Fruit fly (Drosophila melanogaster) whole organism, embryonic: Measurements from ENCODE around the gene Pi4KIIalpha.

ENCODE experiments used
- Aef1 ChIP-seq: fragments of 200-800 bp; sonication (Bioruptor generic); IDR thresholded peaks from 3 replicates; pipeline ENCODE4 v1.3.6; 2022; ENCODE audit warnings: missing biosample characterization, missing genetic modification characterization
- BEAF-32 ChIP-seq: fragments of 200-800 bp; sonication (Bioruptor generic); optimal IDR thresholded peaks from 3 replicates; lab custom pipeline; 2017; ENCODE audit warnings: missing biosample characterization, missing genetic modification characterization, mild to moderate bottlenecking, moderate library complexity, missing genetic modification reagents
- Bgb ChIP-seq: fragments of 200-800 bp; sonication (Bioruptor generic); IDR thresholded peaks from 2 replicates; pipeline ENCODE4 v1.3.6; 2022; ENCODE audit warnings: missing biosample characterization, missing genetic modification characterization; ENCODE audit not compliant: partially characterized antibody
- BtbVII ChIP-seq: fragments of 200-800 bp; sonication (Bioruptor generic); optimal IDR thresholded peaks from 3 replicates; lab custom pipeline; 2017; ENCODE audit warnings: missing biosample characterization, mild to moderate bottlenecking, missing genetic modification characterization
- CG11093 ChIP-seq: fragments of 200-800 bp; sonication (Bioruptor generic); IDR thresholded peaks from 3 replicates; pipeline ENCODE4 v1.3.6; 2022; ENCODE audit warnings: missing biosample characterization, missing genetic modification characterization
- CG12744 ChIP-seq: fragments of 200-800 bp; sonication (Bioruptor generic); optimal IDR thresholded peaks from 2 replicates; lab custom pipeline; 2016; ENCODE audit warnings: missing biosample characterization, missing genetic modification characterization
- CG12769 ChIP-seq: fragments of 200-800 bp; sonication (Bioruptor generic); optimal IDR thresholded peaks from 2 replicates; lab custom pipeline; 2019; ENCODE audit warnings: missing biosample characterization, mild to moderate bottlenecking, missing genetic modification characterization, moderate library complexity
- CG13123 ChIP-seq: fragments of 200-800 bp; sonication (Bioruptor generic); optimal IDR thresholded peaks from 2 replicates; lab custom pipeline; 2016; ENCODE audit warnings: missing biosample characterization, missing genetic modification characterization
- CG1529 ChIP-seq: fragments of 200-800 bp; sonication (Bioruptor generic); optimal IDR thresholded peaks from 3 replicates; lab custom pipeline; 2018; ENCODE audit warnings: missing biosample characterization, missing genetic modification characterization
- CG17328 ChIP-seq: fragments of 200-800 bp; sonication (Bioruptor generic); IDR thresholded peaks from 2 replicates; pipeline ENCODE4 v1.3.6; 2022; ENCODE audit warnings: missing biosample characterization, missing genetic modification characterization
- CG17361 ChIP-seq: fragments of 200-800 bp; sonication (Bioruptor generic); IDR thresholded peaks from 3 replicates; pipeline ENCODE4 v1.3.6; 2022; ENCODE audit warnings: missing biosample characterization, missing genetic modification characterization
- CG17385 ChIP-seq: fragments of 200-800 bp; sonication (Bioruptor generic); optimal IDR thresholded peaks from 3 replicates; lab custom pipeline; 2018; ENCODE audit warnings: missing biosample characterization, mild to moderate bottlenecking, missing genetic modification characterization
- CG2116 ChIP-seq: fragments of 200-800 bp; sonication (Bioruptor generic); optimal IDR thresholded peaks from 3 replicates; lab custom pipeline; 2018; ENCODE audit warnings: missing biosample characterization, mild to moderate bottlenecking, missing genetic modification characterization
- CG33557 ChIP-seq: fragments of 200-800 bp; sonication (Bioruptor generic); optimal IDR thresholded peaks from 2 replicates; lab custom pipeline; 2019; ENCODE audit warnings: missing biosample characterization, mild to moderate bottlenecking, missing genetic modification characterization, moderate library complexity
- CG34422 ChIP-seq: fragments of 200-800 bp; sonication (Bioruptor generic); IDR thresholded peaks from 3 replicates; pipeline ENCODE4 v1.3.6; 2022; ENCODE audit warnings: missing biosample characterization, missing genetic modification characterization
- CG6254 ChIP-seq: fragments of 200-800 bp; sonication (Bioruptor generic); optimal IDR thresholded peaks from 3 replicates; lab custom pipeline; 2017; ENCODE audit warnings: mild to moderate bottlenecking, missing biosample characterization, missing genetic modification reagents, missing genetic modification characterization
- CG7987 ChIP-seq: fragments of 200-800 bp; sonication (Bioruptor generic); optimal IDR thresholded peaks from 2 replicates; lab custom pipeline; 2018; ENCODE audit warnings: missing biosample characterization, mild to moderate bottlenecking, missing genetic modification characterization, moderate library complexity
- CG8281 ChIP-seq: fragments of 200-800 bp; sonication (Bioruptor generic); optimal IDR thresholded peaks from 2 replicates; lab custom pipeline; 2018; ENCODE audit warnings: missing biosample characterization, mild to moderate bottlenecking, missing genetic modification characterization, moderate library complexity
- Dbx ChIP-seq: fragments of 200-800 bp; sonication (Bioruptor generic); IDR thresholded peaks from 3 replicates; pipeline ENCODE4 v1.3.6; 2022; ENCODE audit warnings: missing biosample characterization, missing genetic modification characterization
- Deaf1 ChIP-seq: fragments of 200-800 bp; optimal IDR thresholded peaks from 3 replicates; lab custom pipeline; 2019; ENCODE audit warnings: missing biosample characterization, mild to moderate bottlenecking, missing genetic modification characterization, moderate library complexity
- Dfd ChIP-seq, 2 experiments: fragments of >200 bp; optimal IDR thresholded peaks; 2 replicates each; lab custom pipeline; 2017; ENCODE audit warnings: missing biosample characterization in 2 of 2, missing genetic modification characterization in 2 of 2
- Dp ChIP-seq: fragments of 200-800 bp; sonication (Bioruptor generic); optimal IDR thresholded peaks from 2 replicates; lab custom pipeline; 2018; ENCODE audit warnings: missing biosample characterization, mild to moderate bottlenecking, missing genetic modification characterization, moderate library complexity
- Eip74EF ChIP-seq, 2 experiments: fragments of 200-800 bp in 1 of 2; fragments of >200 bp in 1 of 2; sonication (Bioruptor generic) in 1 of 2; optimal IDR thresholded peaks; 2 replicates each; lab custom pipeline; 2017 to 2019; ENCODE audit warnings: missing biosample characterization in 2 of 2, missing genetic modification characterization in 2 of 2, mild to moderate bottlenecking in 1 of 2, moderate library complexity in 1 of 2
- Gug ChIP-seq: fragments of 200-800 bp; sonication (Bioruptor generic); IDR thresholded peaks from 4 replicates; pipeline ENCODE4 v1.3.6; 2022; ENCODE audit warnings: missing biosample characterization, missing genetic modification characterization
- Myb ChIP-seq: fragments of 200-800 bp; sonication (Bioruptor generic); optimal IDR thresholded peaks from 2 replicates; lab custom pipeline; 2016; ENCODE audit warnings: missing biosample characterization, missing genetic modification characterization
- NFAT ChIP-seq: fragments of 200-800 bp; sonication (Bioruptor generic); IDR thresholded peaks from 2 replicates; pipeline ENCODE4 v1.3.6; 2022; ENCODE audit warnings: missing biosample characterization, missing genetic modification characterization
- Sin3A ChIP-seq: fragments of >200 bp; optimal IDR thresholded peaks from 2 replicates; lab custom pipeline; 2018
- Trl ChIP-seq, 3 experiments: fragments of >200 bp in 2 of 3; fragments of 200-800 bp in 1 of 3; sonication (Bioruptor generic) in 1 of 3; optimal IDR thresholded peaks; 2 replicates in 1 of 3; 3 replicates in 2 of 3; lab custom pipeline; 2016 to 2017; ENCODE audit warnings: missing biosample characterization in 1 of 3, missing genetic modification characterization in 1 of 3
- bbx ChIP-seq: fragments of 200-800 bp; sonication (Bioruptor generic); IDR thresholded peaks from 2 replicates; pipeline ENCODE4 v1.3.6; 2022; ENCODE audit warnings: missing biosample characterization, missing genetic modification characterization; ENCODE audit not compliant: partially characterized antibody
- ci ChIP-seq: fragments of 200-800 bp; sonication (Bioruptor generic); IDR thresholded peaks from 3 replicates; pipeline ENCODE4 v1.3.6; 2022; ENCODE audit warnings: missing biosample characterization, missing genetic modification characterization
- crol ChIP-seq: fragments of 200-800 bp; sonication (Bioruptor generic); IDR thresholded peaks from 2 replicates; pipeline ENCODE4 v1.3.6; 2022; ENCODE audit warnings: missing biosample characterization, missing genetic modification characterization
- dati ChIP-seq: fragments of 200-800 bp; sonication (Bioruptor generic); IDR thresholded peaks from 2 replicates; pipeline ENCODE4 v1.3.6; 2022; ENCODE audit warnings: missing biosample characterization, missing genetic modification characterization
- en ChIP-seq: fragments of 200-800 bp; sonication (Bioruptor generic); optimal IDR thresholded peaks from 2 replicates; lab custom pipeline; 2016; ENCODE audit warnings: missing biosample characterization, missing genetic modification characterization
- ftz-f1 ChIP-seq: fragments of 200-800 bp; sonication (Bioruptor generic); optimal IDR thresholded peaks from 2 replicates; lab custom pipeline; 2016; ENCODE audit warnings: missing biosample characterization, missing genetic modification characterization
- gce ChIP-seq: fragments of 200-800 bp; sonication (Bioruptor generic); IDR thresholded peaks from 3 replicates; pipeline ENCODE4 v1.3.6; 2022; ENCODE audit warnings: missing biosample characterization, missing genetic modification characterization
- jigr1 ChIP-seq: fragments of 200-800 bp; sonication (Bioruptor generic); IDR thresholded peaks from 3 replicates; pipeline ENCODE4 v1.3.6; 2022; ENCODE audit warnings: missing biosample characterization, missing genetic modification characterization
- kah ChIP-seq: fragments of 200-800 bp; sonication (Bioruptor generic); optimal IDR thresholded peaks from 2 replicates; lab custom pipeline; 2018; ENCODE audit warnings: missing biosample characterization, mild to moderate bottlenecking, missing genetic modification characterization
- klu ChIP-seq: fragments of 200-800 bp; sonication (Bioruptor generic); IDR thresholded peaks from 2 replicates; pipeline ENCODE4 v1.3.6; 2022; ENCODE audit warnings: missing biosample characterization, missing genetic modification characterization
- odd ChIP-seq: fragments of 200-800 bp; sonication (Bioruptor generic); optimal IDR thresholded peaks from 2 replicates; lab custom pipeline; 2017; ENCODE audit warnings: missing biosample characterization, mild to moderate bottlenecking, missing genetic modification characterization
- onecut ChIP-seq: fragments of 200-800 bp; sonication (Bioruptor generic); IDR thresholded peaks from 2 replicates; pipeline ENCODE4 v1.3.6; 2022; ENCODE audit warnings: missing biosample characterization, missing genetic modification characterization
- scrt ChIP-seq: fragments of 200-800 bp; sonication (Bioruptor generic); optimal IDR thresholded peaks from 2 replicates; lab custom pipeline; 2018; ENCODE audit warnings: missing biosample characterization, mild to moderate bottlenecking, missing genetic modification characterization, moderate library complexity
- sens ChIP-seq: fragments of 200-800 bp; sonication (Bioruptor generic); peaks from one replicate; lab custom pipeline; 2016; ENCODE audit warnings: missing biosample characterization, missing genetic modification characterization
- stc ChIP-seq: fragments of 200-800 bp; sonication (Bioruptor generic); IDR thresholded peaks from 2 replicates; pipeline ENCODE4 v1.3.6; 2022; ENCODE audit warnings: missing biosample characterization, missing genetic modification characterization
- sug ChIP-seq: fragments of 200-800 bp; optimal IDR thresholded peaks from 2 replicates; lab custom pipeline; 2019; ENCODE audit warnings: missing biosample characterization, mild to moderate bottlenecking, missing genetic modification characterization, moderate library complexity
- tna ChIP-seq: fragments of 200-800 bp; sonication (Bioruptor generic); IDR thresholded peaks from 2 replicates; pipeline ENCODE4 v1.3.6; 2022; ENCODE audit warnings: missing biosample characterization, missing genetic modification characterization; ENCODE audit not compliant: partially characterized antibody
- vfl ChIP-seq: fragments of 200-800 bp; sonication (Bioruptor generic); optimal IDR thresholded peaks from 2 replicates; lab custom pipeline; 2016; ENCODE audit warnings: missing biosample characterization, missing genetic modification characterization
- vnd ChIP-seq: fragments of 200-800 bp; sonication (Bioruptor generic); IDR thresholded peaks from 3 replicates; pipeline ENCODE4 v1.3.6; 2022; ENCODE audit warnings: missing biosample characterization, missing genetic modification characterization; ENCODE audit not compliant: partially characterized antibody
- wek ChIP-seq: fragments of 200-800 bp; sonication (Bioruptor generic); optimal IDR thresholded peaks from 3 replicates; lab custom pipeline; 2018; ENCODE audit warnings: missing biosample characterization, mild to moderate bottlenecking, missing genetic modification characterization, moderate library complexity

The Pi4KIIalpha gene

DNA sequence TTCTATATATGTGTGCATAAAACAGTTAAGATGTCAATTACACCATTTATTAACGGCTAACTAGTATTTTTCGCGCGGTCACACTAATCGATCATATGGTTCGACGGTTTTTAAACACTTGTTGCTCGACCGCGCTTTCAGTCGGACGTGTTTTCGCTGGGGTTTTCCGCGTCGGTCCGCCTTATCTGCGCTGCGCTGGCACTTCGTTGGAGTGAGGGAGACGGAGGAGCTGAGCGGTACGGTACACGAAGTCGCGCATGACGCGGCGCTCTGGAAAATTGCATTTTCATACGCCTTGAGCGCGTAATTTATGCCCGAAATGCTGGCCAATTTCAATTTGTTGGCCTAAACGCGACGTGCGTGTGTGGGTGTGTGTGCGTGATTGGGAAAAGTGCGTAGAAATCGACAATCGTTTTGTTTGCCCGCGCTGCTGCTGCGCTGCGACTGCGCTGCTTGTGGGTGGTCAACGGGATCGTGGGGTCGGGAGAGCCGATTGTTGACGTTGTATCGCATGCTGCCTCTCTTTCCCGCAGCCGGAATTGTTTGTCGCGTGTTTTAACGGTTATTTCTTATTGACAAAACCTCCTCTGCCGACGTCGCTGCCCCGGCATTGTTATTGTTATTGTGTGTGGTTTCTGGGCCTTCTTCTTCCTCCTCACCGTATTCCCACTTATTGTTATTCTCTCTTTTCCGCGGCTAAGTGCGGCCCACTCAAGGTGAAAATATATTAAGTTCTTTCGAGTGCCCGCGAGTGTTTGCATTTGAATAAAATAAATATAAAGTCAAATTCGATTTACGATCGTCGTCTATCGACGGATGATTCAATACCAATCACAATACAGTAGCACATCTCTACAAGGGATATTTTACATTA is 46.2 kb downstream of the Pi4KIIalpha start, which contains the start of gene Itpr (continued):
- TF ChIP-seq scrt (GFP tag; lab: Kevin White, UChicago) (peak; percentile 2), CG12744 (GFP tag; lab: Kevin White, UChicago) (no peak), Deaf1 (tag; lab: Kevin White, UChicago) (peak; percentile 70), Bgb (GFP tag; lab: Robert Waterston, UW) (peak; percentile 53; the same call in 1 of the 2 replicates), dati (GFP tag; lab: Robert Waterston, UW) (no peak), CG17328 (peak; percentile 26; the same call in 1 of the 2 replicates), Aef1 (0 out of 3 replicates have a peak, but pooled peaks have one; percentile 21), bbx (GFP tag; lab: Robert Waterston, UW) (peak; percentile 54), ci (GFP tag; lab: Robert Waterston, UW) (peak; percentile 62; the same call in 2 of the 3 replicates), Eip74EF (GFP tag; optimal IDR thresholded peaks at IDR 0.05; lab: Kevin White, UChicago) (peak in 1 of 2 experiments; percentile 55), ftz-f1 (peak; percentile 31), CG12769 (tag; lab: Kevin White, UChicago) (peak; percentile 80), CG8281 (peak; percentile 32), CG33557 (GFP tag; lab: Kevin White, UChicago) (no peak), CG1529 (GFP tag; lab: Kevin White, UChicago) (no peak), Trl (optimal IDR thresholded peaks at IDR 0.05; lab: Kevin White, UChicago) (peak; percentile 9 to 38), Trl (GFP tag; optimal IDR thresholded peaks at IDR 0.05; lab: Kevin White, UChicago) (no peak), vfl (no peak), crol (GFP tag; lab: Robert Waterston, UW) (peak; percentile 93), stc (GFP tag; lab: Robert Waterston, UW) (0 out of 2 replicates have a peak, but pooled peaks have one; percentile 20), Dfd (GFP tag; optimal IDR thresholded peaks at IDR 0.05; lab: Kevin White, UChicago) (peak in 1 of 2 experiments; percentile 3), sens (GFP tag; lab: Kevin White, UChicago) (peak; percentile 82), tna (GFP tag; lab: Robert Waterston, UW) (no peak; the same call in 1 of the 2 replicates), CG34422 (GFP tag; lab: Robert Waterston, UW) (peak; percentile 79; the same call in 2 of the 3 replicates), klu (peak; percentile 15; the same call in 1 of the 2 replicates), Myb (peak; percentile 58), odd (GFP tag; lab: Kevin White, UChicago) (peak; percentile 9), Sin3A (lab: Kevin White, UChicago) (peak; percentile 44), sug (tag; lab: Kevin White, UChicago) (peak; percentile 57), BEAF-32 (GFP tag; lab: Kevin White, UChicago) (peak; percentile 30), CG2116 (GFP tag; lab: Kevin White, UChicago) (peak; percentile 10), NFAT (GFP tag; lab: Robert Waterston, UW) (0 out of 2 replicates have a peak, but pooled peaks have one; percentile 3), kah (GFP tag; lab: Kevin White, UChicago) (peak; percentile 98), CG6254 (GFP tag; lab: Kevin White, UChicago) (no peak), gce (GFP tag; lab: Robert Waterston, UW) (no peak), Gug (no peak), wek (GFP tag; lab: Kevin White, UChicago) (no peak), Dp (GFP tag; lab: Kevin White, UChicago) (peak; percentile 37), CG13123 (GFP tag; lab: Kevin White, UChicago) (no peak), jigr1 (GFP tag; lab: Robert Waterston, UW) (no peak), Dbx (GFP tag; lab: Robert Waterston, UW) (0 out of 3 replicates have a peak, but pooled peaks have one; percentile 28), en (GFP tag; lab: Kevin White, UChicago) (peak; percentile 11), CG17361 (GFP tag; lab: Robert Waterston, UW) (0 out of 3 replicates have a peak, but pooled peaks have one; percentile 12), onecut (0 out of 2 replicates have a peak, but pooled peaks have one; percentile 17), CG7987 (GFP tag; lab: Kevin White, UChicago) (peak; percentile 7), vnd (GFP tag; lab: Robert Waterston, UW) (no peak), CG11093 (no peak), BtbVII (GFP tag; lab: Kevin White, UChicago) (peak; percentile 32), CG17385 (GFP tag; lab: Kevin White, UChicago) (peak; percentile 69)
